Worm (Caenorhabditis elegans) whole organism, young adult: Measurements from ENCODE around the gene arcp-1.

Source experiments
- K12H6.12 ChIP-seq: fragments of 200-800 bp; sonication (Bioruptor generic); optimal IDR thresholded peaks from 2 replicates; lab custom pipeline; 2018; ENCODE audit warnings: mild to moderate bottlenecking, missing genetic modification characterization, missing compliant biosample characterization
- him-1 ChIP-seq: sonication (generic microtip); optimal IDR thresholded peaks from 2 replicates; lab custom pipeline; 2016; ENCODE audit warnings: missing genotype, missing genetic modification reagents, missing genetic modification characterization, missing compliant biosample characterization
- nhr-90 ChIP-seq: sonication (generic microtip); optimal IDR thresholded peaks from 2 replicates; lab custom pipeline; 2016; ENCODE audit warnings: missing genotype, mild to moderate bottlenecking, missing genetic modification characterization, missing compliant biosample characterization
- unc-62 ChIP-seq: fragments of 150-350 bp; optimal IDR thresholded peaks from 2 replicates; lab custom pipeline; 2014; ENCODE audit warnings: missing biosample characterization, missing genetic modification reagents, missing genetic modification characterization

DNA sequence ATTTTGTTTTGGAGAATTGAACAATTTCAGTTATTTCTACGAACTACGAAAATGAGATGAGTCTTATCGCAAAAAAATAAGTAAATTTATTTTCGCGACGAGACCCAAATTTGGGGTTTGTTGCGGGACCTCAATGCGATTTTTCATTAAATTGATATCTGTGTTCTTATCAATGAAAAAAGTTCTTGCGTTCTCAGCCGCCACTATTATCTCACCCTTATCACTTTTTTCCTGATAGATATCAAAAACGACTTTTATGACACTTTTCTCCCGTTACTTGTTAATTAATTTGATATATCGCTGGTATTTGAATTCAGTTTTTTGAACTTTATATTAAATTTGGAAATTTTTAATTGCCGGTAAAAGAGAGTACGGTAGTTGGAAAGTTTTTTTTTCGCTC is 15.8 kb downstream of the arcp-1 start:
- no peak for TF ChIP-seq K12H6.12 (tag; lab: Kevin White, UChicago)
- TF ChIP-seq unc-62 = no peak
- TF ChIP-seq him-1 (tag; lab: Kevin White, UChicago) = no peak
- no peak for TF ChIP-seq nhr-90 (tag; lab: Kevin White, UChicago)
